Worm (Caenorhabditis elegans) whole organism, young adult: ENCODE measurements around the gene F20A1.8.

Experiments used
- B0019.2 ChIP-seq: fragments of 200-800 bp; sonication (Bioruptor generic); conservative IDR thresholded peaks from 2 replicates; pipeline ENCODE4 v1.3.6; 2022; ENCODE audit warnings: missing genetic modification reagents, missing genetic modification characterization, missing compliant biosample characterization
- B0035.1 ChIP-seq: sonication (generic microtip); optimal IDR thresholded peaks from 2 replicates; lab custom pipeline; 2016; ENCODE audit warnings: missing genetic modification characterization, mild to moderate bottlenecking, missing compliant biosample characterization, missing genotype, missing genetic modification reagents
- F22D6.2 ChIP-seq: sonication (generic microtip); optimal IDR thresholded peaks from 2 replicates; lab custom pipeline; 2016; ENCODE audit warnings: mild to moderate bottlenecking, missing genetic modification characterization, missing compliant biosample characterization
- F39B2.1 ChIP-seq: fragments of 200-800 bp; sonication (Bioruptor generic); IDR thresholded peaks from 2 replicates; pipeline ENCODE4 v1.3.6; 2022; ENCODE audit warnings: missing genetic modification reagents, missing genetic modification characterization, missing compliant biosample characterization
- F57A8.1 ChIP-seq: fragments of 200-800 bp; sonication (Bioruptor generic); optimal IDR thresholded peaks from 2 replicates; lab custom pipeline; 2018; ENCODE audit warnings: mild to moderate bottlenecking, missing genetic modification characterization, moderate library complexity, missing compliant biosample characterization
- T07F8.4 ChIP-seq: sonication (generic microtip); optimal IDR thresholded peaks from 2 replicates; lab custom pipeline; 2016; ENCODE audit warnings: mild to moderate bottlenecking, missing genetic modification characterization, moderate library complexity, missing compliant biosample characterization
- Y67H2A.10 ChIP-seq: fragments of 200-800 bp; sonication (Bioruptor generic); conservative IDR thresholded peaks from 2 replicates; pipeline ENCODE4 v1.3.6; 2022; ENCODE audit warnings: missing genetic modification reagents, missing genetic modification characterization, missing compliant biosample characterization
- Y79H2A.3 ChIP-seq: fragments of 200-800 bp; sonication (Bioruptor generic); conservative IDR thresholded peaks from 2 replicates; pipeline ENCODE4 v1.3.6; 2022; ENCODE audit warnings: missing genetic modification reagents, missing genetic modification characterization, missing compliant biosample characterization
- ZK185.1 ChIP-seq: sonication (generic microtip); optimal IDR thresholded peaks from 2 replicates; lab custom pipeline; 2016; ENCODE audit warnings: mild to moderate bottlenecking, missing genetic modification characterization, missing compliant biosample characterization; ENCODE audit not compliant: poor library complexity, severe bottlenecking
- aptf-2 ChIP-seq: fragments of 200-800 bp; sonication (Bioruptor generic); conservative IDR thresholded peaks from 2 replicates; pipeline ENCODE4 v1.3.6; 2022; ENCODE audit warnings: missing genetic modification reagents, missing genetic modification characterization, missing compliant biosample characterization
- aptf-3 ChIP-seq: fragments of 200-800 bp; sonication (Bioruptor generic); IDR thresholded peaks from 2 replicates; pipeline ENCODE4 v1.3.6; 2022; ENCODE audit warnings: missing genetic modification characterization, missing compliant biosample characterization
- athp-1 ChIP-seq: sonication (generic microtip); optimal IDR thresholded peaks from 2 replicates; lab custom pipeline; 2017; ENCODE audit warnings: mild to moderate bottlenecking, missing genetic modification characterization, missing compliant biosample characterization
- attf-5 ChIP-seq: fragments of 200-800 bp; sonication (Bioruptor generic); optimal IDR thresholded peaks from 2 replicates; lab custom pipeline; 2018; ENCODE audit warnings: mild to moderate bottlenecking, missing genetic modification characterization, missing compliant biosample characterization
- ceh-100 ChIP-seq: fragments of 200-800 bp; sonication (Bioruptor generic); IDR thresholded peaks from 2 replicates; pipeline ENCODE4 v1.3.6; 2022; ENCODE audit warnings: missing genetic modification reagents, missing genetic modification characterization, missing compliant biosample characterization
- dpff-1 ChIP-seq: sonication (generic microtip); optimal IDR thresholded peaks from 2 replicates; lab custom pipeline; 2017; ENCODE audit warnings: mild to moderate bottlenecking, missing genetic modification characterization, missing compliant biosample characterization
- lag-1 ChIP-seq: fragments of 200-800 bp; sonication (Bioruptor generic); IDR thresholded peaks from 2 replicates; pipeline ENCODE4 v1.3.6; 2022; ENCODE audit warnings: missing genetic modification reagents, missing genetic modification characterization, missing compliant biosample characterization
- let-607 ChIP-seq, 2 experiments: fragments of 200-800 bp in 1 of 2; sonication (Bioruptor generic) in 1 of 2; sonication (generic microtip) in 1 of 2; optimal IDR thresholded peaks; 2 replicates each; lab custom pipeline; 2016 to 2018; ENCODE audit warnings: mild to moderate bottlenecking in 2 of 2, missing compliant biosample characterization in 2 of 2, missing genetic modification characterization in 2 of 2, moderate library complexity in 2 of 2, missing genotype in 1 of 2
- lin-26 ChIP-seq: fragments of 200-800 bp; sonication (Bioruptor generic); IDR thresholded peaks from 2 replicates; pipeline ENCODE4 v1.3.6; 2022; ENCODE audit warnings: missing genetic modification reagents, missing genetic modification characterization, missing compliant biosample characterization
- lin-54 ChIP-seq: fragments of 200-800 bp; sonication (Bioruptor generic); optimal IDR thresholded peaks from 2 replicates; lab custom pipeline; 2018; ENCODE audit warnings: mild to moderate bottlenecking, missing genetic modification characterization, missing compliant biosample characterization
- madf-10 ChIP-seq: sonication (generic microtip); optimal IDR thresholded peaks from 2 replicates; lab custom pipeline; 2016; ENCODE audit warnings: mild to moderate bottlenecking, missing genetic modification characterization, missing compliant biosample characterization
- mel-28 ChIP-seq: sonication (generic microtip); optimal IDR thresholded peaks from 2 replicates; lab custom pipeline; 2016; ENCODE audit warnings: borderline replicate concordance, mild to moderate bottlenecking, missing genetic modification characterization, missing compliant biosample characterization
- nfya-2 ChIP-seq: fragments of 200-800 bp; sonication (Bioruptor generic); IDR thresholded peaks from 2 replicates; pipeline ENCODE4 v1.3.6; 2022; ENCODE audit warnings: missing genetic modification reagents, missing genetic modification characterization, missing compliant biosample characterization
- nhr-27 ChIP-seq: fragments of 200-800 bp; sonication (Bioruptor generic); optimal IDR thresholded peaks from 2 replicates; lab custom pipeline; 2018; ENCODE audit warnings: mild to moderate bottlenecking, missing genetic modification characterization, moderate library complexity, missing compliant biosample characterization
- nhr-80 ChIP-seq: sonication (generic microtip); optimal IDR thresholded peaks from 2 replicates; lab custom pipeline; 2016; ENCODE audit warnings: missing genetic modification characterization, missing compliant biosample characterization
- nhr-90 ChIP-seq: sonication (generic microtip); optimal IDR thresholded peaks from 2 replicates; lab custom pipeline; 2016; ENCODE audit warnings: missing genotype, mild to moderate bottlenecking, missing genetic modification characterization, missing compliant biosample characterization
- pha-4 ChIP-seq: fragments of 150-350 bp; sonication (generic microtip); optimal IDR thresholded peaks from 2 replicates; lab custom pipeline; 2014; ENCODE audit warnings: missing biosample characterization, missing genetic modification reagents, missing genetic modification characterization
- rec-8 ChIP-seq, 2 experiments: sonication (generic microtip); optimal IDR thresholded peaks; 2 replicates each; lab custom pipeline; 2016; ENCODE audit warnings: mild to moderate bottlenecking in 2 of 2, missing genetic modification characterization in 2 of 2, missing genetic modification reagents in 2 of 2, missing genotype in 2 of 2, missing biosample characterization in 1 of 2, missing compliant biosample characterization in 1 of 2, moderate library complexity in 1 of 2
- rpc-1 ChIP-seq, 2 experiments: fragments of 150-350 bp in 1 of 2; sonication (generic microtip) in 1 of 2; optimal IDR thresholded peaks; 2 replicates each; lab custom pipeline; 2014 to 2018; ENCODE audit warnings: missing biosample characterization in 1 of 2, missing genetic modification characterization in 1 of 2, missing genetic modification reagents in 1 of 2, missing genotype in 1 of 2
- zfh-2 ChIP-seq: fragments of 200-800 bp; sonication (Bioruptor generic); conservative IDR thresholded peaks from 2 replicates; pipeline ENCODE4 v1.3.6; 2022; ENCODE audit warnings: missing genetic modification reagents, missing genetic modification characterization, missing compliant biosample characterization
- ztf-28 ChIP-seq: fragments of 200-800 bp; sonication (Bioruptor generic); IDR thresholded peaks from 2 replicates; pipeline ENCODE4 v1.3.6; 2022; ENCODE audit warnings: missing genetic modification reagents, missing genetic modification characterization, missing compliant biosample characterization
- ztf-3 ChIP-seq: fragments of 200-800 bp; sonication (Bioruptor generic); optimal IDR thresholded peaks from 2 replicates; lab custom pipeline; 2018; ENCODE audit warnings: mild to moderate bottlenecking, missing genetic modification characterization, missing compliant biosample characterization

The F20A1.8 gene

ce11 chrV:7021772-7022171 is 25.6 kb downstream of the F20A1.8 start, which contains the start of gene F20A1.4:
Gene F20A1.4, minus strand, starts transcription at chrV:7021872.
- TF ChIP-seq nhr-90 (tag; lab: Kevin White, UChicago) (no peak), dpff-1 (tag; lab: Kevin White, UChicago) (no peak), athp-1 (no peak), F39B2.1 (GFP tag; lab: Robert Waterston, UW) (no peak), Y79H2A.3 (no peak), B0019.2 (no peak), aptf-3 (GFP tag; lab: Robert Waterston, UW) (no peak), lag-1 (GFP tag; lab: Robert Waterston, UW) (no peak), ztf-3 (GFP tag; lab: Kevin White, UChicago) (no peak)

DNA sequence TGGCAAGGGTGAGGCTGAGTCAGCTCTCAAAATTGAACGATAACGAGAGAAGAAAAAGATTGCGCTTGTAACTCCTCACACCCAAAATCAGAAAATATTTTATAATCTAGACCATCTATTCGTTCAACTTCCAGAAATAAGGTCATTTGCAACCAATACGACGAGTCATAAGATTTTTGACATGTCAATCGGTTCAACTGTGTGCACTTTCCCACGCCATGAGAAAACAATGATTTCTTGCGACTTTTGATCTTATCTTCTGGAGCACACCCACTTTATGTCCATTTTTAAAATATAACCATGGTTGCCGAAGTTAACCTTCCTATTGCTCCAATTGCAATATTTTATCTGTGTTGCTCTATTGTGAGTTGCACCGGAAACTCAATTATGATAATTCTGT is 30.4 kb downstream of the F20A1.8 start, which contains the start of gene srsx-32:
Gene srsx-32 (plus strand): TSS at position 301 of the 400 bp plus-strand sequence.
- no peak for TF ChIP-seq aptf-3 (GFP tag; lab: Robert Waterston, UW)
- TF ChIP-seq T07F8.4 (tag; lab: Kevin White, UChicago): no peak
- no peak for TF ChIP-seq B0019.2

DNA sequence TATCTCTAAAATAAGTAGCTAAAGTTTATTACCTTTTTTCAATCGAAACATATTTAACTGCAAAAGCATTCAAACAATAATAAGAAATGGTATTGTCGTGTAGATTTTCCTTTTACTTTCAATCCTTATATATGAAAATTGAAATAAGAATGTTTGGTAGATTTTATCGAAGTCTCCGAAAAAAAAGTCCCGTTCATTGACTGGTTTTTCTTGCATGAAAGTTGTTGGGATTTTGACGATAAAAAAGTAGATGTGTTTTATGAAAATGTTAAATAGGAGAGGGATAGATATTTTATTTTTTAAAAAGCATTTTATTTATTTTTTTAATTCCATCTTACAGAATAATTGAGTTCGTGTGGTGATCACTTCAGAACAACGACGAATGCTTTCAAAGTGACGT is 31.5 kb downstream of the F20A1.8 start, which contains the start of gene C33G8.13:
Gene C33G8.13 (minus strand): TSS at position 101 of the 400 bp plus-strand sequence.
- no peak for TF ChIP-seq F57A8.1 (GFP tag; lab: Kevin White, UChicago)
- no peak for TF ChIP-seq aptf-2 (GFP tag; lab: Robert Waterston, UW)
- no peak for TF ChIP-seq rec-8 (tag; optimal IDR thresholded peaks at IDR 0.05; lab: Kevin White, UChicago)
- no peak for TF ChIP-seq pha-4 (tag; lab: Kevin White, UChicago)
- no peak for TF ChIP-seq mel-28 (tag; lab: Kevin White, UChicago)
- no peak for TF ChIP-seq let-607 (tag; optimal IDR thresholded peaks at IDR 0.05; lab: Kevin White, UChicago)
- TF ChIP-seq ZK185.1 (tag; lab: Kevin White, UChicago): no peak
- TF ChIP-seq athp-1: no peak
- TF ChIP-seq nfya-2 (GFP tag; lab: Robert Waterston, UW): no peak
- no peak for TF ChIP-seq nhr-27
- TF ChIP-seq lin-54 (GFP tag; lab: Kevin White, UChicago): no peak

DNA sequence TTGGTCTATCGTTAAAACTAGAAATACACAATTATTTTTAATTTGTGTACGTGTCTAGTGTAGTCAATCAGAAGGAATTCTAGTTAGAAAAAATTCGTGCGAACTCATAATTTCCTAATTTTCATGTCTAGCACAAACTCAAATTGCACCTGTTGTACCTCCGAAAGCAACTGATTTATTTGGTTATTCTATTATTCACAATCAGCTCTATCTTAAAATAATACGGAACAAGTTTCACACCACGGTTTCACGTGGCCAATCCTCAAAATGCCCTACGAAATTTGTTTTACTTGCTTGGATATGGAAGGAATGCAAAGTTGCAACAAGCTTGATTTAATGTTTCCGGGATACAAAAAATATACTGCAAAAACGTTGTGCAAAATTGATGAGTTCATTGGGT is 34.8 kb downstream of the F20A1.8 start, which contains the start of gene srw-127:
Gene srw-127 (plus strand): TSS at position 301 of the 400 bp plus-strand sequence.
- no peak for TF ChIP-seq madf-10 (tag; lab: Kevin White, UChicago)
- no peak for TF ChIP-seq rpc-1 (optimal IDR thresholded peaks at IDR 0.05; lab: Kevin White, UChicago)
- TF ChIP-seq rpc-1 (tag; optimal IDR thresholded peaks at IDR 0.05; lab: Kevin White, UChicago): no peak
- TF ChIP-seq lag-1 (GFP tag; lab: Robert Waterston, UW): no peak
- TF ChIP-seq nhr-80 (tag; lab: Kevin White, UChicago): no peak
- no peak for TF ChIP-seq F22D6.2
- no peak for TF ChIP-seq lin-26 (GFP tag; lab: Robert Waterston, UW)

ce11 chrV:7009461-7009860 is 38.0 kb downstream of the F20A1.8 start, which contains the start of gene C33G8.2:
Gene C33G8.2, plus strand, starts transcription at chrV:7009761.
- TF ChIP-seq athp-1: no peak
- no peak for TF ChIP-seq let-607 (tag; optimal IDR thresholded peaks at IDR 0.05; lab: Kevin White, UChicago)
- TF ChIP-seq ztf-28 (GFP tag; lab: Robert Waterston, UW): no peak
- no peak for TF ChIP-seq nhr-80 (tag; lab: Kevin White, UChicago)
- no peak for TF ChIP-seq F22D6.2
- no peak for TF ChIP-seq ZK185.1 (tag; lab: Kevin White, UChicago)
- TF ChIP-seq rec-8 (tag; optimal IDR thresholded peaks at IDR 0.05; lab: Kevin White, UChicago): no peak
- TF ChIP-seq B0035.1 (tag; lab: Kevin White, UChicago): no peak
- TF ChIP-seq Y67H2A.10: no peak
- no peak for TF ChIP-seq ceh-100 (GFP tag; lab: Robert Waterston, UW)
- no peak for TF ChIP-seq attf-5 (GFP tag; lab: Kevin White, UChicago)
- no peak for TF ChIP-seq zfh-2 (GFP tag; lab: Robert Waterston, UW)
